Worm (Caenorhabditis elegans) whole organism, L3 larva: Measurements from ENCODE around the gene ZK673.1.

Source experiments
- R02D3.7 ChIP-seq: fragments of 150-350 bp; optimal IDR thresholded peaks from 2 replicates; lab custom pipeline; 2014; ENCODE audit warnings: missing biosample characterization, missing genetic modification characterization
- nhr-23 ChIP-seq: fragments of 150-350 bp; optimal IDR thresholded peaks from 2 replicates; lab custom pipeline; 2014; ENCODE audit warnings: missing biosample characterization, missing genetic modification reagents, missing genetic modification characterization
- nhr-76 ChIP-seq: fragments of 150-350 bp; sonication (generic microtip); optimal IDR thresholded peaks from 5 replicates; lab custom pipeline; 2014; ENCODE audit warnings: missing biosample characterization, missing genetic modification characterization
- snpc-4 ChIP-seq: fragments of 150-350 bp; optimal IDR thresholded peaks from 2 replicates; lab custom pipeline; 2014; ENCODE audit warnings: missing biosample characterization, missing genetic modification characterization
- unc-62 ChIP-seq: fragments of 150-350 bp; sonication (generic microtip); optimal IDR thresholded peaks from 4 replicates; lab custom pipeline; 2014; ENCODE audit warnings: missing biosample characterization, missing genetic modification reagents, missing genetic modification characterization
- ztf-11 ChIP-seq: fragments of 150-350 bp; optimal IDR thresholded peaks from 2 replicates; lab custom pipeline; 2014; ENCODE audit warnings: missing biosample characterization, missing genetic modification characterization

DNA sequence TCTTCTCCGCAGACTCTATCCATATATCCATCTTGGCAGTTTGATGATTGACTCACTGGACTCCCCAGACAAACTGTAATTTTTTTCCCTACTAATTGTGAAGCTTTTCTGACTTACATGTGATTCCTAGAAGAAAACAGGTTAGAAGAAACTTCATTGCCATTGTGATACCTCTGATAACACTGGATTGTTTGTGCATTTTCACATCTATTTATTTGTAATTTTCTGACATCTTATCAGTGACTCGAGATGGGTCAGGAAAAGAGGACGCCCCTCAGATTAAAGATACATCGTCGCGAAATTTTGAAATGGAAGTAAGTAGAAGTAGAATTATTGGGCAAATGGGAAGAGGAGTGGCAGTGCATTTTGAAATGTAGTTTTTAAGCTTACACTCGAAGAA, 47.4 kb downstream of the ZK673.1 start, which contains the start of gene clec-61:
- TF ChIP-seq R02D3.7 (no peak), snpc-4 (tag; lab: Kevin White, UChicago) (no peak), ztf-11 (tag; lab: Kevin White, UChicago) (no peak), nhr-23 (tag; lab: Kevin White, UChicago) (no peak), unc-62 (GFP tag; lab: Kevin White, UChicago) (no peak), nhr-76 (no peak)
